Worm (Caenorhabditis elegans) whole organism, mixed stage, embryonic: ENCODE results near the gene sre-6.

ENCODE experiments used
- elt-3 ChIP-seq: fragments of 150-350 bp; optimal IDR thresholded peaks from 2 replicates; lab custom pipeline; 2014; ENCODE audit warnings: missing biosample characterization, missing genetic modification characterization
- lin-32 ChIP-seq: fragments of 200-800 bp; sonication (Bioruptor generic); optimal IDR thresholded peaks from 2 replicates; lab custom pipeline; 2018; ENCODE audit warnings: mild to moderate bottlenecking, missing genetic modification characterization, missing compliant biosample characterization
- tbx-8 ChIP-seq: fragments of 200-800 bp; sonication (Bioruptor generic); optimal IDR thresholded peaks from 2 replicates; lab custom pipeline; 2018; ENCODE audit warnings: mild to moderate bottlenecking, missing genetic modification characterization, moderate library complexity, missing compliant biosample characterization
- unc-62 ChIP-seq: fragments of 150-350 bp; optimal IDR thresholded peaks from 2 replicates; lab custom pipeline; 2014; ENCODE audit warnings: missing biosample characterization, missing genetic modification reagents, missing genetic modification characterization
- ztf-11 ChIP-seq: fragments of 150-350 bp; optimal IDR thresholded peaks from 2 replicates; lab custom pipeline; 2014; ENCODE audit warnings: missing biosample characterization, missing genetic modification characterization

- TF ChIP-seq unc-62 (no peak), lin-32 (GFP tag; lab: Kevin White, UChicago) (no peak), elt-3 (tag; lab: Kevin White, UChicago) (no peak), tbx-8 (GFP tag; lab: Kevin White, UChicago) (no peak), ztf-11 (tag; lab: Kevin White, UChicago) (no peak)
These were observed 28.3 kb upstream of the sre-6 start, which contains the start of gene D1054.9 for ce11 chrV:10790921-10791320.
